Worm (Caenorhabditis elegans): Measurements from ENCODE around the gene Y39A1A.31.

DNA sequence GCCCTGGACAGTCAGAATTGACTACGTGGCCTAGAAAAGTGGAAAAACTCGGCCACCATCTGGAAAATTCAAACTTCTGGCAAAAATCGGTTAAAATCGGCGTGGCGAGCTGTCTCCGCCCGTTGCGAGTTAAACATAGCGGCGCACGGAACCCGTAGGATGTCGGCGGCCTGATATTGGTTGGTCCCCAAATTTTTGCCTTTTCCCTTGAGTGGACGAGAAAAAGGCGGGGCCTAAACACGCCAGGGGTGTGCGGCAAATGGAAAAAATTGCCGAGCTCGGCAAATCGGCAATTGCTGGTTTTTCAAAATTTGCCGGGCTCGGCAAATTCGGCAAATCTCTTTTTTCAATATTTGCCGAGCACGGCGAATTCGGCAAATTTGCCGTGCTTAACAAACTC is 44.3 kb upstream of the Y39A1A.31 start:
- no peak for TF ChIP-seq W03F9.2 (tag; optimal IDR thresholded peaks at IDR 0.05)
- TF ChIP-seq him-1 (tag; optimal IDR thresholded peaks at IDR 0.05): no peak
- TF ChIP-seq dao-5 (tag; optimal IDR thresholded peaks at IDR 0.05): no peak
